Worm (Caenorhabditis elegans): ENCODE results near the gene F55G1.15.

The F55G1.15 gene

DNA sequence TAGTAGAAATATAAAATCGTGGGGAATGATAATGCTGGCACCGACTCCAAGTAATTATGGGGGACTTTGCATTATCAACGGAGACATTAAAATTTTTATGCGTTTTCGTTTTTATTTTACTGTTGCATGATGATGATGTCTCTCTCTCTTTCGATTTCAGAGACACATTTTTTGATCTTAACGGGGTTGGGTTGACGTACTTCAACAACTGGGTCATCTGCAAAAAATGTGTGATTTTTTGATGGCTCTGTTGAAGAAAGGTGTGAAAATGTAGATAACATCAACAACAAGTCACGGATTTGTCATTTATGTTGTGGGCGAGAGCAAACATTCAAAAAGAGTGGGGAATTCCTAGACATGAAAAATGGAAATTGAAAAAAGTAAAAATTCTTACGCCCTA is at the start of gene F55G1.15:
Gene F55G1.15, minus strand, starts transcription at position 101 of the 400 bp plus-strand sequence.
- TF ChIP-seq lin-11 (tag; optimal IDR thresholded peaks at IDR 0.05): no peak
- TF ChIP-seq ceh-24 (tag; optimal IDR thresholded peaks at IDR 0.05): no peak
- no peak for TF ChIP-seq elt-2 (tag; optimal IDR thresholded peaks at IDR 0.05)
- no peak for TF ChIP-seq tbx-7 (tag; optimal IDR thresholded peaks at IDR 0.05)
- TF ChIP-seq fkh-10 (GFP tag; optimal IDR thresholded peaks at IDR 0.05): no peak
- no peak for TF ChIP-seq elt-4 (tag; optimal IDR thresholded peaks at IDR 0.05)
- no peak for TF ChIP-seq unc-86 (tag; optimal IDR thresholded peaks at IDR 0.05)
- no peak for TF ChIP-seq ceh-18 (tag; optimal IDR thresholded peaks at IDR 0.05)
- no peak for TF ChIP-seq C08G9.2 (tag; optimal IDR thresholded peaks at IDR 0.05)
- no peak for TF ChIP-seq pag-3 (tag; optimal IDR thresholded peaks at IDR 0.05; ENCODE audit: borderline replicate concordance)
- no peak for TF ChIP-seq hlh-6 (tag; optimal IDR thresholded peaks at IDR 0.05)
- TF ChIP-seq pax-1 (tag; optimal IDR thresholded peaks at IDR 0.05): no peak
- TF ChIP-seq eyg-1 (tag; optimal IDR thresholded peaks at IDR 0.05): no peak
- no peak for TF ChIP-seq ama-1 (optimal IDR thresholded peaks at IDR 0.05)
- no peak for TF ChIP-seq pros-1 (tag; optimal IDR thresholded peaks at IDR 0.05)
- no peak for TF ChIP-seq ceh-19 (GFP tag; optimal IDR thresholded peaks at IDR 0.05)
- no peak for TF ChIP-seq ceh-6 (GFP tag; optimal IDR thresholded peaks at IDR 0.05)
- no peak for TF ChIP-seq gmeb-2 (tag; optimal IDR thresholded peaks at IDR 0.05)
- TF ChIP-seq dve-1 (tag; optimal IDR thresholded peaks at IDR 0.05): no peak

DNA sequence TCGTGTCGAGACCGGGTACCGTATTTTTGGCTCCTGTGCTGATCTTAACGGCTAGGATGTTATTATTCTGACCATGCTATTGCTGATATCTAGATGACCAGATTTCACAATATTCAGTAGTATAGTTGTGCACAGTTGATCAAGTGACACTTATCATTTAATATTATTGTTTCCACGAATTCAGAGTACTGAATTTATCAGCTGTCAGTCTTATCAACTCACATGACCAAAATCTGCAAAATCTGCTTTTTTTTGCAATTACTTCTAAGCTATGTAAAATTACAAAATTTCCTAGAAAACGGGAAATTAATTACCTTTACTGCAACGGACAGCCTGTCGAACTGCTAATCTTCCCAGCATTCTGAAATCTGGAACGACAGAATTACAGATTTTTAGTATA is 49.2 kb upstream of the F55G1.15 start, which contains the start of gene pam-1:
Gene pam-1, minus strand, starts transcription at position 368 of the 400 bp plus-strand sequence.
- TF ChIP-seq hlh-8 (tag; optimal IDR thresholded peaks at IDR 0.05): no peak

DNA sequence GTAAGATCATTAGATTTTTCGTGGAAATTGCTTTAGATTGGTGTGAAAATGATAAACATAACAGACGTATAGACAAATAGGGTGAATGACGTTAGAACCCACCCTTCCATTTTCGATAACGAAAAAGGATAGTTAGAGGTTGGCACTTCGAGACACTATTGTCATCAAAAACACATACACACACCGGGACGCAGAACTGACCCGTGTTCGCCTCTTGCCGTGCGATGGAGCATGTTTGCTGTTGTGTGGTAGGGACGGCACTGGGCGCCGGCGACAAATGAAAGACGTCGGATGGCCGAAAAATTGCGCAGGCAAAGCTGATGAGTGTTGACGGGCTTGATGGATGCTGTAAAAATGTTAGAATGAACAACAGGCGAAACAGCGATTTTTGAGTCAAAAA is 48.6 kb upstream of the F55G1.15 start:
- TF ChIP-seq tbx-2 (tag; optimal IDR thresholded peaks at IDR 0.05) (peak; percentile 1), nhr-11 (tag; optimal IDR thresholded peaks at IDR 0.05) (no peak)

DNA sequence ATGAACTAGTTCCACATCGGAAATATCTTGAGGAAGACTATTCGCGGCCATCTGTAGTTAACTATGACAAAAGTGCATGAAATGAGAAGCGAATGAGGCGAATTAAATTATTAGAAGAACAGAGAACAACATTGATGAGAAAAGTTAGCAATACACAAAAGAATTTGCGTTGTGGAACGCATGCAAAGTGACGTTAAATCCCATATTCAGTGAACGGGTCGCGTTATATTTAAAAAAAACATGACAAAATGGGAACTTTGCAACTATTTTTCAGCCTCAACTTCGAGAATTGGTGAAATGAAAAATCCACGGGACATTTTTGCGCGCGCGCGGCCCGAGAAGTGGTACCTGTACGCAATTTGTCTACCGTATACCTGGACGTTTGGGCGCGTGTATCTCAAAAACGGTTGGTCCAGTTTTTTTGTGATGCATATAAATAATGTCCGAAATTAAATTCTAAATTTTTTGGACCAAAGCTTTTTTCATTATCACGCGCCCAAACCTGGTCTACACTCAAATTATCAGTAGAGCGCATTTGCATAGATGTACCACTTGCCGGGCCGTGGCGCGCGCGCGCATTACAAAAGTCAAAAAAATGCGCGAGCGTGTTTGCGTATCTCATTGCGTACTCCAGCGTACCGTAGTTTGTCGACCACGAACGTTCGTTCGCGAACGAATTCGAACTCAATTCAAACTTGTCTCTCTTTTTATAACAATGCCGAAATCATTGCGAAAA is 46.8 kb upstream of the F55G1.15 start, which contains the start of the genes cdd-2 and oef-1:
Gene cdd-2, minus strand, starts transcription at position 51 of the 736 bp plus-strand sequence.
Gene oef-1, plus strand, starts transcription at position 575 of the 736 bp plus-strand sequence.
- TF ChIP-seq Y22D7AL.16 (tag; optimal IDR thresholded peaks at IDR 0.05) (no peak), unc-86 (tag; optimal IDR thresholded peaks at IDR 0.05) (no peak), nfya-1 (tag; optimal IDR thresholded peaks at IDR 0.05) (no peak), hlh-8 (tag; optimal IDR thresholded peaks at IDR 0.05) (no peak), gmeb-2 (tag; optimal IDR thresholded peaks at IDR 0.05) (no peak), elt-4 (tag; optimal IDR thresholded peaks at IDR 0.05) (no peak), pat-9 (tag; optimal IDR thresholded peaks at IDR 0.05) (no peak), pag-3 (tag; optimal IDR thresholded peaks at IDR 0.05; ENCODE audit: borderline replicate concordance) (no peak), tbx-2 (tag; optimal IDR thresholded peaks at IDR 0.05) (no peak), pax-1 (tag; optimal IDR thresholded peaks at IDR 0.05) (no peak), elt-2 (tag; optimal IDR thresholded peaks at IDR 0.05) (no peak), ceh-30 (tag; optimal IDR thresholded peaks at IDR 0.05) (no peak), ceh-18 (tag; optimal IDR thresholded peaks at IDR 0.05) (no peak), pqm-1 (tag; optimal IDR thresholded peaks at IDR 0.05) (no peak), dve-1 (tag; optimal IDR thresholded peaks at IDR 0.05) (no peak), sdc-2 (tag; optimal IDR thresholded peaks at IDR 0.05) (no peak), rnt-1 (tag; optimal IDR thresholded peaks at IDR 0.05) (no peak), zip-5 (tag; optimal IDR thresholded peaks at IDR 0.05) (no peak), ztf-16 (tag; optimal IDR thresholded peaks at IDR 0.05) (no peak)

DNA sequence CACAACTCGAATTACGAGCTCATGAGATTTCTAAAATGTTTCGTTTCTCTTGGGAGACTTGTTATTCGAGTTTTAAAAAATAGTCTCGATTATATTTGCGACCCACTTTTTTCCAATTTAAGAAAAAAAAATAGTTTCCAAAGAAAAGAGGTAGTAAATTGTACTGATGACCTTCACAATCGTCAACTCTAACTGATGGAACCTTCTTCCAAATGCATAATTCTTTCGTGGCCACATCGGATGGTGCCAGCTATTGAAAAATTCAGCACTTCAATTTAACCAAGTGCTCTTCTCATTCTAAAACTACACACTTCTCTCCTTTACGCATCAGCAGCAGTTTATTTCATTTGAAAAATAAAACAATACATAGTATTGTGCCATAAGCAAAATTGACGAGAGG is 42.4 kb upstream of the F55G1.15 start:
- no peak for TF ChIP-seq K02D7.2 (tag; optimal IDR thresholded peaks at IDR 0.05)
- TF ChIP-seq ceh-34 (tag; optimal IDR thresholded peaks at IDR 0.05): no peak
- no peak for TF ChIP-seq rnt-1 (tag; optimal IDR thresholded peaks at IDR 0.05)
- TF ChIP-seq ceh-2 (tag; optimal IDR thresholded peaks at IDR 0.05): no peak
- no peak for TF ChIP-seq lim-6 (tag; optimal IDR thresholded peaks at IDR 0.05)
- no peak for TF ChIP-seq ama-1 (optimal IDR thresholded peaks at IDR 0.05)
- TF ChIP-seq ceh-30 (tag; optimal IDR thresholded peaks at IDR 0.05): no peak
- TF ChIP-seq ceh-45 (GFP tag; IDR thresholded peaks at IDR 0.05): no peak
- TF ChIP-seq C38D4.7 (GFP tag; optimal IDR thresholded peaks at IDR 0.05): no peak

Measured in whole organism, late embryonic.